Fruit fly (Drosophila melanogaster): ENCODE measurements around the gene CG15432.
A peak's percentile ranks its signal among the peaks of the same experiment; 100 is the strongest.

CG15432 gene

DNA sequence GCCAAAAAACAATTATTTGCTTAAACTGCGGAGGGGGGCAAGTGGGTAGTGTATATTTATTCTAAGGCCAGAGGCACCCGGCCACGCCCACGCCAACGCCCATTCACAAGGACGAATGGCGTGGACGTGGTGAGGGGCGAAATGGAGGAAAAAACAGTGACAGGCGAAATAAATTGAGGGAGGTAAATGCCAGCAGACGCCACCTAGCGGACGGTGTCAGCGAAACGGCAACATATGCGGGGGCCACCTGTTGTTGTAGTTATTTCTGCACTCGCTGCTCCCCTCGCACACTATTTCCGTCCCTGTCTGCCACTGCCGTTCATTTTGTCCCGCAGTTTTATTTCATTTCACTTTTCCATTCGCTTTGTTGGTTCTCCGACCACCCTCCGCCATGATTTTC lies 24.1 kb upstream of the CG15432 start (continued):
- TF ChIP-seq nerfin-1 (tag; optimal IDR thresholded peaks at IDR 0.05) (no peak), Lim3 (GFP tag; IDR thresholded peaks at IDR 0.05) (0 out of 2 replicates have a peak, but pooled peaks have one; percentile 17), Fer1 (GFP tag; optimal IDR thresholded peaks at IDR 0.05) (no peak), aop (GFP tag; IDR thresholded peaks at IDR 0.05) (no peak), CG31224 (GFP tag; IDR thresholded peaks at IDR 0.05) (no peak), CG15479 (GFP tag; optimal IDR thresholded peaks at IDR 0.05) (no peak), CG6654 (GFP tag; optimal IDR thresholded peaks at IDR 0.05) (no peak), CG8089 (GFP tag; optimal IDR thresholded peaks at IDR 0.05) (no peak), Fer3 (tag; optimal IDR thresholded peaks at IDR 0.05) (no peak), psq (GFP tag; optimal IDR thresholded peaks at IDR 0.05) (no peak), sisA (GFP tag; IDR thresholded peaks at IDR 0.05) (0 out of 2 replicates have a peak, but pooled peaks have one; percentile 24), seq (GFP tag; IDR thresholded peaks at IDR 0.05) (no peak), danr (GFP tag; IDR thresholded peaks at IDR 0.05) (no peak), CG7556 (GFP tag; optimal IDR thresholded peaks at IDR 0.05) (no peak), CG7987 (GFP tag; optimal IDR thresholded peaks at IDR 0.05) (no peak), HmgZ (tag; optimal IDR thresholded peaks at IDR 0.05) (no peak), kni (GFP tag; optimal IDR thresholded peaks at IDR 0.05) (no peak), jumu (GFP tag; optimal IDR thresholded peaks at IDR 0.05) (no peak), CG3838 (GFP tag; optimal IDR thresholded peaks at IDR 0.05) (no peak), Abd-B (GFP tag; optimal IDR thresholded peaks at IDR 0.05) (no peak), nom (GFP tag; optimal IDR thresholded peaks at IDR 0.05) (no peak), HHEX (GFP tag; optimal IDR thresholded peaks at IDR 0.05) (no peak), CG34376 (GFP tag; optimal IDR thresholded peaks at IDR 0.05) (no peak), Dp (GFP tag; optimal IDR thresholded peaks at IDR 0.05) (no peak), CG5953 (GFP tag; IDR thresholded peaks at IDR 0.05) (no peak), CG14667 (GFP tag; IDR thresholded peaks at IDR 0.05) (peak; percentile 32; the same call in 1 of the 2 replicates), CG8281 (tag; optimal IDR thresholded peaks at IDR 0.05) (no peak), CG8944 (GFP tag; optimal IDR thresholded peaks at IDR 0.05) (no peak), Opbp (GFP tag; IDR thresholded peaks at IDR 0.05; ENCODE audit: partially characterized antibody) (no peak), Sin3A (optimal IDR thresholded peaks at IDR 0.05) (no peak), CG9817 (tag; optimal IDR thresholded peaks at IDR 0.05) (no peak), CG14965 (GFP tag; optimal IDR thresholded peaks at IDR 0.05; ENCODE audit: borderline replicate concordance) (peak; percentile 96), CG2889 (GFP tag; IDR thresholded peaks at IDR 0.05) (no peak), so (GFP tag; IDR thresholded peaks at IDR 0.05) (no peak), Adf1 (GFP tag; IDR thresholded peaks at IDR 0.05) (no peak), en (GFP tag; optimal IDR thresholded peaks at IDR 0.05) (no peak), Pdp1 (GFP tag; optimal IDR thresholded peaks at IDR 0.05) (peak in 1 of 2 experiments; percentile 10), Xbp1 (GFP tag; optimal IDR thresholded peaks at IDR 0.05) (peak; percentile 1), dimm (GFP tag; IDR thresholded peaks at IDR 0.05) (0 out of 2 replicates have a peak, but pooled peaks have one; percentile 33), Hr39 (optimal IDR thresholded peaks at IDR 0.05) (no peak), Doc2 (GFP tag; IDR thresholded peaks at IDR 0.05) (no peak), Lhr (GFP tag; optimal IDR thresholded peaks at IDR 0.05) (no peak), CG4404 (GFP tag; IDR thresholded peaks at IDR 0.05) (no peak), bigmax (GFP tag; optimal IDR thresholded peaks at IDR 0.05) (no peak), MTF-1 (GFP tag; optimal IDR thresholded peaks at IDR 0.05; ENCODE audit: borderline replicate concordance) (no peak), CG12659 (GFP tag; optimal IDR thresholded peaks at IDR 0.05) (no peak), sens-2 (GFP tag; IDR thresholded peaks at IDR 0.05) (no peak), CG14860 (GFP tag; IDR thresholded peaks at IDR 0.05; ENCODE audit: partially characterized antibody) (no peak), CG12155 (GFP tag; optimal IDR thresholded peaks at IDR 0.05) (no peak), ash1 (GFP tag; optimal IDR thresholded peaks at IDR 0.05) (no peak), Atf3 (GFP tag; optimal IDR thresholded peaks at IDR 0.05) (no peak), CG16813 (GFP tag; IDR thresholded peaks at IDR 0.05; ENCODE audit: partially characterized antibody) (no peak)
